Fruit fly (Drosophila melanogaster): Measurements from ENCODE around the gene Spn.
A peak's percentile ranks its signal among the peaks of the same experiment; 100 is the strongest.

The Spn gene

DNA sequence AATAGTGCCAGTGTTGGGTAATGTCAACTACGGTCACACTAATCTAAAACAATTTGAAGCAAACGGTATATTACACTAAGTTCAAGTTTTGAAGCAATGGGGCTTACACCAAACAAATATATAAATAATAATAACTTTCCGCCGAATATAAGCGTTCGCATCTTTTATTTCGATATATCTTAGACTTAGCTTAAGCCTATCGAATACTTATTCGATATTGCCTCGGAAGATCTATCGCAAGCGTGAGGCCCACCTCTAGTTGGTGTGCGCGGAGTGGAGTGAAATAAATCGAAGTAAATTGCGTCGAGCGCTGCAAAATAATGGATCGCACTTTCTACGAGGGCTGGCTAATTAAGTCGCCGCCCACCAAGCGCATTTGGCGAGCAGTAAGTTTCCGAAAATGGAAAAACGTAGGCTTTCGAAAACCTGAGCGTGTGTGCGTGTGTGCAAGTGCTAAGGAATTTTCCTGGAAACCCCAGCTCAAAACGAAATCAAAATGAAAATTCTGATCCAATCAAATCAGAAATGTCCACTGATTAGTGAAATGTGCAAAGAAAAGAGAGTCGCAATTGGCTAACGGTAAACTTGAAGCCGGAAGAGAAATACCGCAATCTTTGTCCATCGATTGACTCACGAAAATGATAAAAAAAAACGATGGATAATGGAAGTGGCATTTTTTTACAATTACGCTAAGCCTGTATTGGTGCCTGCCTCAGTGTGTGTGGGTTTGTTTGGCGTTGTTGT, 35.2 kb upstream of the Spn start, which contains the start of gene dos (continued):
- TF ChIP-seq schlank (tag; optimal IDR thresholded peaks at IDR 0.05), result no peak
- TF ChIP-seq trh (GFP tag; optimal IDR thresholded peaks at IDR 0.05), result no peak
- TF ChIP-seq Hr3 (GFP tag; optimal IDR thresholded peaks at IDR 0.05), result peak; percentile 20
- TF ChIP-seq CG1603 (tag; optimal IDR thresholded peaks at IDR 0.05), result peak; percentile 49
- no peak for TF ChIP-seq lov (optimal IDR thresholded peaks at IDR 0.05)
- no peak for TF ChIP-seq lov (GFP tag; IDR thresholded peaks at IDR 0.05)
- TF ChIP-seq Nf-YA (GFP tag; IDR thresholded peaks at IDR 0.05), result no peak

DNA sequence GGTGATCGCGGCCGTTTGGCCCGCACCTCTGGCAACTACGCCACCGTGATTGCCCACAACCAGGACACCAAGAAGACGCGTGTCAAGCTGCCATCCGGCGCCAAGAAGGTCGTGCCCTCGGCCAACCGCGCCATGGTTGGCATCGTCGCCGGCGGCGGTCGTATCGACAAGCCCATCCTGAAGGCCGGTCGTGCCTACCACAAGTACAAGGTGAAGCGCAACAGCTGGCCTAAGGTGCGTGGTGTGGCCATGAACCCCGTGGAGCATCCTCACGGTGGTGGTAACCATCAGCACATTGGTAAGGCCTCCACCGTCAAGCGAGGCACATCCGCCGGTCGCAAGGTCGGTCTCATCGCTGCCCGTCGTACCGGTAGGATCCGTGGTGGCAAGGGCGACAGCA, 34.2 kb upstream of the Spn start:
- peak; percentile 78 for TF ChIP-seq sens (GFP tag)
- TF ChIP-seq p53 (GFP tag; optimal IDR thresholded peaks at IDR 0.05), result no peak
- TF ChIP-seq CG8089 (GFP tag; optimal IDR thresholded peaks at IDR 0.05), result peak; percentile 6
- peak; percentile 7 for TF ChIP-seq CG13624 (GFP tag; optimal IDR thresholded peaks at IDR 0.05)
- TF ChIP-seq nerfin-2 (GFP tag; IDR thresholded peaks at IDR 0.05; ENCODE audit: partially characterized antibody), result peak; percentile 38; the same call in 1 of the 2 replicates
- TF ChIP-seq Med (GFP tag), result peak; percentile 38
- TF ChIP-seq CG34224 (GFP tag; IDR thresholded peaks at IDR 0.05; ENCODE audit: partially characterized antibody), result no peak
- TF ChIP-seq bcd (GFP tag; optimal IDR thresholded peaks at IDR 0.05), result no peak
- TF ChIP-seq zfh1 (GFP tag; IDR thresholded peaks at IDR 0.05), result no peak
- TF ChIP-seq schlank (tag; optimal IDR thresholded peaks at IDR 0.05), result no peak
- TF ChIP-seq CG10366 (GFP tag; IDR thresholded peaks at IDR 0.05), result no peak
- TF ChIP-seq ems (GFP tag; optimal IDR thresholded peaks at IDR 0.05), result peak; percentile 19
- TF ChIP-seq NFAT (GFP tag; IDR thresholded peaks at IDR 0.05), result peak; percentile 28; the same call in 1 of the 2 replicates
- peak; percentile 3 for TF ChIP-seq pnt (GFP tag; optimal IDR thresholded peaks at IDR 0.05)
- 0 out of 3 replicates have a peak, but pooled peaks have one; percentile 43 for TF ChIP-seq CG6791 (GFP tag; IDR thresholded peaks at IDR 0.05; ENCODE audit: partially characterized antibody)
- no peak for TF ChIP-seq Awh (GFP tag; IDR thresholded peaks at IDR 0.05)

DNA sequence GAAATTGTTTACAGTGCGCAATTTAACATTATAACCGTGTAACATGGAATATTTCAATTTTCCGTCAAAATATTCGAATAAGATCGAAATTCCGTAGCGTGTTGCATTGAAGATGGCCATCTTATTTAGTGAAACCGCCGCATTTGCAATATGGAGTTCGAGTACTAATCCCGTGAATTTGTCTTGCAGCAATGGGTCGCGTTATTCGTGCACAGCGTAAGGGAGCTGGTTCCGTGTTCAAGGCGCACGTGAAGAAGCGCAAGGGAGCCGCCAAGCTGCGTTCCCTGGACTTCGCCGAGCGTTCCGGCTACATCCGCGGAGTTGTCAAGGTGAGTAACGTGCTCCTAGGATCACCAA, 33.4 kb upstream of the Spn start:
- no peak for TF ChIP-seq pho (GFP tag; optimal IDR thresholded peaks at IDR 0.05)
- TF ChIP-seq CG12659 (GFP tag; optimal IDR thresholded peaks at IDR 0.05), result peak; percentile 54
- peak; percentile 38 for TF ChIP-seq dm (GFP tag; optimal IDR thresholded peaks at IDR 0.05)
- TF ChIP-seq luna (GFP tag; optimal IDR thresholded peaks at IDR 0.05), result no peak
- no peak for TF ChIP-seq CG34422 (GFP tag; IDR thresholded peaks at IDR 0.05)
- no peak for TF ChIP-seq NC2β (GFP tag; optimal IDR thresholded peaks at IDR 0.05)
- TF ChIP-seq sens (GFP tag), result peak; percentile 48
- TF ChIP-seq CG8478 (optimal IDR thresholded peaks at IDR 0.05), result no peak
- peak; percentile 80 for TF ChIP-seq MESR4 (GFP tag; optimal IDR thresholded peaks at IDR 0.05)
- peak; percentile 45 for TF ChIP-seq YL-1 (GFP tag; optimal IDR thresholded peaks at IDR 0.05)
- no peak for TF ChIP-seq Hey (tag; optimal IDR thresholded peaks at IDR 0.05)
- TF ChIP-seq Nf-YB (GFP tag; optimal IDR thresholded peaks at IDR 0.05), result no peak
- TF ChIP-seq phol (tag; optimal IDR thresholded peaks at IDR 0.05), result peak; percentile 28
- TF ChIP-seq shn (GFP tag; optimal IDR thresholded peaks at IDR 0.05), result no peak

DNA sequence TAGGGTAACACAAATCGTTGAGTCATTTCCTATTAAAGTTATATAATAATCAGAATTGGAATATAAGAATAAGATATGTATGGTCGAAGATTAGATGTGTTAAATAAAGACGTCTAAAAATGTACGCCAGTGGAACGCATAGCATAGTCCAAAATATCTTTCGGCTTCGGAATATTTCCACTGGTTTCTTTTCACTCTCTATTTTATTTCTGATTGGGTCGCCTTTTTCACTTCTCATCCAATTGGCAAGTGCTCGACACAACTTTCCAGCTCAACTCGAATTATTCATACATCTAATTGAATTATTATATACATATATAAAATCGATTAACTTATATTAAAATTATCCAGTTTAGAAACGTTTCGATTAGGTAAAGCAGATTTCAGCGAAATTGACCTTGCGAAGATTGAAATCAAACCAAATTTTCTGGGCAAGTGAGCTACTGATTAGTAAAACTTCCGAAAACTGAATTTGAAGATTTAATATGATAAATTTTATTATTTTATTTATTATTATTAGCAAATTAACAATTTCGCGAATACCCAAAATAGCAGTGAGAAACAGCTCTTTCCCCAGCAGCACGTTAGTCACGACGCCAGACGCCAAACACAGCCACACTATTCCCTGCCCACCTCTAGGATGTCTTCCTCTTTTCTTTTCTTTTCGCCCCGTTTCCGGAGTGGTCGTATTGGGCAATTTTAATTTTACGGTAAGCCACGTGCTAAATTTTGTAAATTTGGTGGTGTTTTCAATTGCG, 32.9 kb upstream of the Spn start, which contains the start of gene RpL8:
TSS of gene RpL8 (plus strand) at position 653 of the 758 bp plus-strand sequence.
- no peak for TF ChIP-seq h (optimal IDR thresholded peaks at IDR 0.05)
- TF ChIP-seq Kr (GFP tag; optimal IDR thresholded peaks at IDR 0.05), result peak; percentile 71
- TF ChIP-seq psq (GFP tag; optimal IDR thresholded peaks at IDR 0.05), result peak; percentile 66
- TF ChIP-seq CG8388 (GFP tag; optimal IDR thresholded peaks at IDR 0.05), result peak; percentile 62
- peak; percentile 52; the same call in 1 of the 2 replicates for TF ChIP-seq CG4360 (GFP tag; IDR thresholded peaks at IDR 0.05)
- peak; percentile 59 for TF ChIP-seq kni (GFP tag; optimal IDR thresholded peaks at IDR 0.05)
- peak; percentile 78 for TF ChIP-seq Awh (GFP tag; IDR thresholded peaks at IDR 0.05)
- TF ChIP-seq bcd (GFP tag; optimal IDR thresholded peaks at IDR 0.05), result peak; percentile 88
- peak; percentile 82 for TF ChIP-seq Aef1 (GFP tag; IDR thresholded peaks at IDR 0.05)
- peak; percentile 45 for TF ChIP-seq CG15696 (tag; optimal IDR thresholded peaks at IDR 0.05)
- TF ChIP-seq CG2199 (GFP tag; IDR thresholded peaks at IDR 0.05), result no peak
- TF ChIP-seq her (GFP tag; optimal IDR thresholded peaks at IDR 0.05), result peak; percentile 87
- TF ChIP-seq CG15269 (tag; optimal IDR thresholded peaks at IDR 0.05), result peak; percentile 78
- TF ChIP-seq gt (GFP tag; IDR thresholded peaks at IDR 0.05), result peak; percentile 29; the same call in 1 of the 2 replicates
